Fruit fly (Drosophila melanogaster): ENCODE data around the gene CG17746.

dm6 chr3L:3244244-3245144 lies 5.1 kb upstream of the CG17746 start, which contains the start of gene CG12078:
- TF ChIP-seq Hr4 (GFP tag; optimal IDR thresholded peaks at IDR 0.05) (no peak), CG11294 (GFP tag; IDR thresholded peaks at IDR 0.05) (no peak), Ets21C (GFP tag; optimal IDR thresholded peaks at IDR 0.05) (no peak), CG6854 (GFP tag; optimal IDR thresholded peaks at IDR 0.05) (no peak), CG32006 (GFP tag; optimal IDR thresholded peaks at IDR 0.05) (no peak), Eip93F (GFP tag; optimal IDR thresholded peaks at IDR 0.05) (no peak), eg (GFP tag; IDR thresholded peaks at IDR 0.05) (no peak), CG8319 (GFP tag; optimal IDR thresholded peaks at IDR 0.05) (no peak), dsx (GFP tag; optimal IDR thresholded peaks at IDR 0.05; ENCODE audit: poor library complexity, severe bottlenecking) (no peak), Gug (GFP tag; IDR thresholded peaks at IDR 0.05) (no peak), Hr39 (GFP tag; optimal IDR thresholded peaks at IDR 0.05) (no peak), Sox102F (GFP tag; optimal IDR thresholded peaks at IDR 0.05) (no peak), svp (GFP tag) (peak; percentile 65), dac (GFP tag; optimal IDR thresholded peaks at IDR 0.05) (no peak)
